Fruit fly (Drosophila melanogaster) whole organism, embryonic: ENCODE results near the gene Sox102F.

Source experiments
- Asciz ChIP-seq: fragments of 200-800 bp; sonication (Bioruptor generic); optimal IDR thresholded peaks from 2 replicates; lab custom pipeline; 2017; ENCODE audit warnings: missing biosample characterization, mild to moderate bottlenecking, missing genetic modification characterization, missing genetic modification reagents
- CG10267 ChIP-seq: fragments of 200-800 bp; sonication (Bioruptor generic); optimal IDR thresholded peaks from 2 replicates; lab custom pipeline; 2018; ENCODE audit warnings: missing biosample characterization, mild to moderate bottlenecking, missing genetic modification characterization, moderate library complexity
- CG17359 ChIP-seq: fragments of 200-800 bp; sonication (Bioruptor generic); optimal IDR thresholded peaks from 3 replicates; lab custom pipeline; 2018; ENCODE audit warnings: missing biosample characterization, mild to moderate bottlenecking, missing genetic modification characterization, moderate library complexity
- CG4328 ChIP-seq: fragments of 200-800 bp; sonication (Bioruptor generic); optimal IDR thresholded peaks from 3 replicates; lab custom pipeline; 2017; ENCODE audit warnings: missing biosample characterization, missing genetic modification reagents, missing genetic modification characterization
- CG7928 ChIP-seq: fragments of 200-800 bp; sonication (Bioruptor generic); optimal IDR thresholded peaks from 2 replicates; lab custom pipeline; 2017; ENCODE audit warnings: missing biosample characterization, mild to moderate bottlenecking, missing genetic modification characterization
- CG8924 ChIP-seq: fragments of 200-800 bp; optimal IDR thresholded peaks from 3 replicates; lab custom pipeline; 2019; ENCODE audit warnings: missing biosample characterization, mild to moderate bottlenecking, missing genetic modification characterization, moderate library complexity
- Hr78 ChIP-seq, 2 experiments: fragments of 200-800 bp in 1 of 2; fragments of >200 bp in 1 of 2; sonication (Bioruptor generic) in 1 of 2; optimal IDR thresholded peaks; 2 replicates each; lab custom pipeline; 2017 to 2019; ENCODE audit warnings: missing biosample characterization in 2 of 2, missing genetic modification characterization in 2 of 2, mild to moderate bottlenecking in 1 of 2, moderate library complexity in 1 of 2
- Sox100B ChIP-seq: fragments of 200-800 bp; sonication (Bioruptor generic); optimal IDR thresholded peaks from 3 replicates; lab custom pipeline; 2018; ENCODE audit warnings: missing biosample characterization, mild to moderate bottlenecking, missing genetic modification characterization
- dmrt11E ChIP-seq: fragments of 200-800 bp; sonication (Bioruptor generic); optimal IDR thresholded peaks from 3 replicates; lab custom pipeline; 2018; ENCODE audit warnings: missing biosample characterization, mild to moderate bottlenecking, missing genetic modification characterization, moderate library complexity
- tin ChIP-seq: fragments of 200-800 bp; sonication (Bioruptor generic); optimal IDR thresholded peaks from 3 replicates; lab custom pipeline; 2016; ENCODE audit warnings: missing biosample characterization, missing genetic modification characterization

dm6 chr4:846092-846491, 11.9 kb upstream of the Sox102F start:
- TF ChIP-seq CG17359 (tag; lab: Kevin White, UChicago) (no peak), dmrt11E (tag; lab: Kevin White, UChicago) (no peak), CG4328 (GFP tag; lab: Kevin White, UChicago) (no peak), CG7928 (GFP tag; lab: Kevin White, UChicago) (no peak), CG8924 (no peak), Hr78 (GFP tag; optimal IDR thresholded peaks at IDR 0.05; lab: Kevin White, UChicago) (no peak), Sox100B (no peak), tin (GFP tag; lab: Kevin White, UChicago) (no peak), Asciz (GFP tag; lab: Kevin White, UChicago) (no peak), CG10267 (no peak)
